Worm (Caenorhabditis elegans) whole organism, young adult: ENCODE measurements around the gene vha-1.

Experiments
- B0035.1 ChIP-seq: sonication (generic microtip); optimal IDR thresholded peaks from 2 replicates; lab custom pipeline; 2016; ENCODE audit warnings: missing genetic modification characterization, mild to moderate bottlenecking, missing compliant biosample characterization, missing genotype, missing genetic modification reagents
- B0336.3 ChIP-seq: fragments of 200-800 bp; sonication (Bioruptor generic); IDR thresholded peaks from 2 replicates; pipeline ENCODE4 v1.3.6; 2022; ENCODE audit warnings: missing genetic modification characterization, missing compliant biosample characterization
- F10E7.11 ChIP-seq: sonication (generic microtip); optimal IDR thresholded peaks from 2 replicates; lab custom pipeline; 2017; ENCODE audit warnings: mild to moderate bottlenecking, missing genetic modification characterization, moderate library complexity, missing compliant biosample characterization
- F57A8.1 ChIP-seq: fragments of 200-800 bp; sonication (Bioruptor generic); optimal IDR thresholded peaks from 2 replicates; lab custom pipeline; 2018; ENCODE audit warnings: mild to moderate bottlenecking, missing genetic modification characterization, moderate library complexity, missing compliant biosample characterization
- F57C9.4 ChIP-seq: sonication (generic microtip); optimal IDR thresholded peaks from 2 replicates; lab custom pipeline; 2017; ENCODE audit warnings: mild to moderate bottlenecking, missing genetic modification characterization, missing compliant biosample characterization
- T07F8.4 ChIP-seq: sonication (generic microtip); optimal IDR thresholded peaks from 2 replicates; lab custom pipeline; 2016; ENCODE audit warnings: mild to moderate bottlenecking, missing genetic modification characterization, moderate library complexity, missing compliant biosample characterization
- Y53G8AR.9 ChIP-seq: fragments of 200-800 bp; sonication (Bioruptor generic); conservative IDR thresholded peaks from 2 replicates; pipeline ENCODE4 v1.3.6; 2022; ENCODE audit warnings: missing genetic modification reagents, missing genetic modification characterization, missing compliant biosample characterization
- Y56A3A.18 ChIP-seq: fragments of 200-800 bp; sonication (Bioruptor generic); IDR thresholded peaks from 2 replicates; pipeline ENCODE4 v1.3.6; 2022; ENCODE audit warnings: missing genetic modification reagents, missing genetic modification characterization, missing compliant biosample characterization
- atf-7 ChIP-seq: sonication (generic microtip); optimal IDR thresholded peaks from 2 replicates; lab custom pipeline; 2017; ENCODE audit warnings: mild to moderate bottlenecking, missing genetic modification characterization, missing compliant biosample characterization
- attf-5 ChIP-seq: fragments of 200-800 bp; sonication (Bioruptor generic); optimal IDR thresholded peaks from 2 replicates; lab custom pipeline; 2018; ENCODE audit warnings: mild to moderate bottlenecking, missing genetic modification characterization, missing compliant biosample characterization
- attf-6 ChIP-seq: fragments of 200-800 bp; sonication (Bioruptor generic); IDR thresholded peaks from 2 replicates; pipeline ENCODE4 v1.3.6; 2022; ENCODE audit warnings: missing genetic modification reagents, missing genetic modification characterization, missing compliant biosample characterization
- bed-1 ChIP-seq: fragments of 200-800 bp; sonication (Bioruptor generic); IDR thresholded peaks from 2 replicates; pipeline ENCODE4 v1.3.6; 2022; ENCODE audit warnings: missing genetic modification reagents, missing genetic modification characterization, missing compliant biosample characterization
- cebp-1 ChIP-seq, 2 experiments: fragments of 200-800 bp in 1 of 2; sonication (Bioruptor generic) in 1 of 2; sonication (generic microtip) in 1 of 2; IDR thresholded peaks in 1 of 2; optimal IDR thresholded peaks in 1 of 2; 2 replicates each; pipeline versions ENCODE4 v1.3.6 to Lab custom; 2017 to 2022; ENCODE audit warnings: missing compliant biosample characterization in 2 of 2, missing genetic modification characterization in 2 of 2, mild to moderate bottlenecking in 1 of 2, missing genetic modification reagents in 1 of 2, moderate library complexity in 1 of 2
- cebp-2 ChIP-seq: fragments of 200-800 bp; sonication (Bioruptor generic); IDR thresholded peaks from 2 replicates; pipeline ENCODE4 v1.3.6; 2022; ENCODE audit warnings: missing genetic modification characterization, missing compliant biosample characterization
- ceh-58 ChIP-seq: fragments of 200-800 bp; sonication (Bioruptor generic); IDR thresholded peaks from 2 replicates; pipeline ENCODE4 v1.3.6; 2022; ENCODE audit warnings: missing genetic modification characterization, missing compliant biosample characterization
- ceh-91 ChIP-seq: fragments of 200-800 bp; sonication (Bioruptor generic); IDR thresholded peaks from 2 replicates; pipeline ENCODE4 v1.3.6; 2022; ENCODE audit warnings: missing genetic modification reagents, missing genetic modification characterization, missing compliant biosample characterization
- dpl-1 ChIP-seq: fragments of 150-350 bp; optimal IDR thresholded peaks from 2 replicates; lab custom pipeline; 2014; ENCODE audit warnings: missing biosample characterization, missing genetic modification reagents, missing genetic modification characterization
- egl-18 ChIP-seq: fragments of 200-800 bp; sonication (Bioruptor generic); IDR thresholded peaks from 2 replicates; pipeline ENCODE4 v1.3.6; 2022; ENCODE audit warnings: missing genetic modification reagents, missing genetic modification characterization, missing compliant biosample characterization
- ekl-4 ChIP-seq: fragments of 200-800 bp; sonication (Bioruptor generic); IDR thresholded peaks from 2 replicates; pipeline ENCODE4 v1.3.6; 2022; ENCODE audit warnings: missing genetic modification reagents, missing genetic modification characterization, missing compliant biosample characterization
- fkh-3 ChIP-seq: sonication (generic microtip); optimal IDR thresholded peaks from 2 replicates; lab custom pipeline; 2016; ENCODE audit warnings: mild to moderate bottlenecking, missing genetic modification characterization, missing compliant biosample characterization
- gei-17 ChIP-seq: fragments of 200-800 bp; sonication (Bioruptor generic); optimal IDR thresholded peaks from 2 replicates; lab custom pipeline; 2018; ENCODE audit warnings: mild to moderate bottlenecking, missing genetic modification characterization, missing compliant biosample characterization
- hmg-1.2 ChIP-seq: fragments of 200-800 bp; sonication (Bioruptor generic); IDR thresholded peaks from 2 replicates; pipeline ENCODE4 v1.3.6; 2022; ENCODE audit warnings: missing genetic modification reagents, missing genetic modification characterization, missing compliant biosample characterization
- hrde-1 ChIP-seq: sonication (generic microtip); optimal IDR thresholded peaks from 2 replicates; lab custom pipeline; 2016; ENCODE audit warnings: missing genetic modification characterization, mild to moderate bottlenecking, missing compliant biosample characterization, moderate library complexity, missing genotype, missing genetic modification reagents, borderline replicate concordance
- hsf-1 ChIP-seq: fragments of 200-800 bp; sonication (Bioruptor generic); IDR thresholded peaks from 2 replicates; pipeline ENCODE4 v1.3.6; 2022; ENCODE audit warnings: missing genetic modification reagents, missing genetic modification characterization, missing compliant biosample characterization
- let-607 ChIP-seq, 2 experiments: fragments of 200-800 bp in 1 of 2; sonication (Bioruptor generic) in 1 of 2; sonication (generic microtip) in 1 of 2; optimal IDR thresholded peaks; 2 replicates each; lab custom pipeline; 2016 to 2018; ENCODE audit warnings: mild to moderate bottlenecking in 2 of 2, missing compliant biosample characterization in 2 of 2, missing genetic modification characterization in 2 of 2, moderate library complexity in 2 of 2, missing genotype in 1 of 2
- lin-35 ChIP-seq, 3 experiments: fragments of 150-350 bp in 2 of 3; sonication (generic microtip) in 1 of 3; optimal IDR thresholded peaks; 2 replicates each; lab custom pipeline; 2014 to 2018; ENCODE audit warnings: missing biosample characterization in 3 of 3, missing genetic modification characterization in 3 of 3, missing genetic modification reagents in 3 of 3
- lin-40 ChIP-seq: sonication (generic microtip); optimal IDR thresholded peaks from 2 replicates; lab custom pipeline; 2016; ENCODE audit warnings: missing genetic modification characterization, mild to moderate bottlenecking, missing compliant biosample characterization, missing genotype, missing genetic modification reagents
- madf-3 ChIP-seq: fragments of 200-800 bp; sonication (Bioruptor generic); IDR thresholded peaks from 2 replicates; pipeline ENCODE4 v1.3.6; 2022; ENCODE audit warnings: missing genetic modification reagents, missing genetic modification characterization, missing compliant biosample characterization
- madf-6 ChIP-seq: fragments of 200-800 bp; sonication (Bioruptor generic); IDR thresholded peaks from 2 replicates; pipeline ENCODE4 v1.3.6; 2022; ENCODE audit warnings: missing genetic modification reagents, missing genetic modification characterization, missing compliant biosample characterization
- pbrm-1 ChIP-seq: fragments of 200-800 bp; sonication (Bioruptor generic); IDR thresholded peaks from 2 replicates; pipeline ENCODE4 v1.3.6; 2022; ENCODE audit warnings: missing genetic modification reagents, missing genetic modification characterization, missing compliant biosample characterization
- rec-8 ChIP-seq, 2 experiments: sonication (generic microtip); optimal IDR thresholded peaks; 2 replicates each; lab custom pipeline; 2016; ENCODE audit warnings: mild to moderate bottlenecking in 2 of 2, missing genetic modification characterization in 2 of 2, missing genetic modification reagents in 2 of 2, missing genotype in 2 of 2, missing biosample characterization in 1 of 2, missing compliant biosample characterization in 1 of 2, moderate library complexity in 1 of 2
- repo-1 ChIP-seq: sonication (generic microtip); optimal IDR thresholded peaks from 2 replicates; lab custom pipeline; 2017; ENCODE audit warnings: mild to moderate bottlenecking, missing genetic modification characterization, missing compliant biosample characterization
- snpc-4 ChIP-seq, 5 experiments: fragments of 150-350 bp in 1 of 5; sonication (generic microtip) in 4 of 5; optimal IDR thresholded peaks; 2 replicates each; lab custom pipeline; 2014 to 2018; ENCODE audit warnings: missing genetic modification characterization in 5 of 5, missing biosample characterization in 3 of 5, antibody characterized with exemption in 2 of 5, mild to moderate bottlenecking in 2 of 5, missing compliant biosample characterization in 2 of 5, missing genotype in 2 of 5, moderate library complexity in 2 of 5, missing genetic modification reagents in 1 of 5
- tbp1 ChIP-seq: fragments of 200-800 bp; sonication (Bioruptor generic); optimal IDR thresholded peaks from 2 replicates; lab custom pipeline; 2018; ENCODE audit warnings: mild to moderate bottlenecking, missing genetic modification characterization, missing compliant biosample characterization
- tbx-9 ChIP-seq: sonication (generic microtip); optimal IDR thresholded peaks from 2 replicates; lab custom pipeline; 2016; ENCODE audit warnings: borderline replicate concordance, missing genetic modification characterization, inconsistent platforms, missing compliant biosample characterization
- tlf-1 ChIP-seq: fragments of 200-800 bp; sonication (Bioruptor generic); optimal IDR thresholded peaks from 2 replicates; lab custom pipeline; 2018; ENCODE audit warnings: mild to moderate bottlenecking, missing genetic modification characterization, missing compliant biosample characterization
- xnd-1 ChIP-seq: sonication (generic microtip); optimal IDR thresholded peaks from 2 replicates; lab custom pipeline; 2016; ENCODE audit warnings: missing genotype, missing genetic modification reagents, missing genetic modification characterization, missing compliant biosample characterization
- ztf-28 ChIP-seq: fragments of 200-800 bp; sonication (Bioruptor generic); IDR thresholded peaks from 2 replicates; pipeline ENCODE4 v1.3.6; 2022; ENCODE audit warnings: missing genetic modification reagents, missing genetic modification characterization, missing compliant biosample characterization
- ztf-3 ChIP-seq: fragments of 200-800 bp; sonication (Bioruptor generic); optimal IDR thresholded peaks from 2 replicates; lab custom pipeline; 2018; ENCODE audit warnings: mild to moderate bottlenecking, missing genetic modification characterization, missing compliant biosample characterization

vha-1 gene

ce11 chrIII:9782011-9782436 is 970 bp downstream of the vha-1 start, which contains the start of gene vha-2 (continued):
- TF ChIP-seq egl-18 (GFP tag; lab: Robert Waterston, UW): no peak
- no peak for TF ChIP-seq cebp-1 (GFP tag; IDR thresholded peaks at IDR 0.05; lab: Robert Waterston, UW)
- TF ChIP-seq cebp-1 (tag; optimal IDR thresholded peaks at IDR 0.05; lab: Kevin White, UChicago): peak; percentile 42
- TF ChIP-seq fkh-3 (tag; lab: Kevin White, UChicago): no peak
- no peak for TF ChIP-seq attf-6 (GFP tag; lab: Robert Waterston, UW)
- peak; percentile 31 for TF ChIP-seq tbp1 (GFP tag; lab: Kevin White, UChicago)

ce11 chrIII:9782483-9783081 is 1.5 kb downstream of the vha-1 start, which contains the start of gene R10E11.6:
Gene R10E11.6 (plus strand): TSS chrIII:9783006.
- TF ChIP-seq gei-17 (GFP tag; lab: Kevin White, UChicago) (no peak), rec-8 (tag; optimal IDR thresholded peaks at IDR 0.05; lab: Kevin White, UChicago) (peak in 1 of 2 experiments; percentile 19)

- TF ChIP-seq F57C9.4 (tag; lab: Kevin White, UChicago) (peak; percentile 80), bed-1 (0 out of 2 replicates have a peak, but pooled peaks have one; percentile 14), snpc-4 (GFP tag; optimal IDR thresholded peaks at IDR 0.05; lab: Kevin White, UChicago) (no peak), snpc-4 (tag; optimal IDR thresholded peaks at IDR 0.05; lab: Kevin White, UChicago) (peak in 1 of 4 experiments; percentile 2), madf-6 (GFP tag; lab: Robert Waterston, UW) (peak; percentile 42), ztf-28 (no peak), fkh-3 (tag; lab: Kevin White, UChicago) (no peak), ceh-91 (no peak), xnd-1 (tag; lab: Kevin White, UChicago) (no peak), atf-7 (tag; lab: Kevin White, UChicago) (peak; percentile 61), lin-40 (tag; lab: Kevin White, UChicago) (peak; percentile 38), Y53G8AR.9 (GFP tag; lab: Robert Waterston, UW) (0 out of 2 replicates have a peak, but pooled peaks have one; percentile 54), ceh-58 (0 out of 2 replicates have a peak, but pooled peaks have one; percentile 60), cebp-1 (GFP tag; IDR thresholded peaks at IDR 0.05; lab: Robert Waterston, UW) (no peak), cebp-1 (tag; optimal IDR thresholded peaks at IDR 0.05; lab: Kevin White, UChicago) (peak; percentile 29), pbrm-1 (GFP tag; lab: Robert Waterston, UW) (0 out of 2 replicates have a peak, but pooled peaks have one; percentile 15), ztf-3 (peak; percentile 57), Y56A3A.18 (peak; percentile 54; the same call in 1 of the 2 replicates), cebp-2 (GFP tag; lab: Robert Waterston, UW) (0 out of 2 replicates have a peak, but pooled peaks have one; percentile 36), hmg-1.2 (GFP tag; lab: Robert Waterston, UW) (peak; percentile 22; the same call in 1 of the 2 replicates), let-607 (tag; optimal IDR thresholded peaks at IDR 0.05; lab: Kevin White, UChicago) (peak; percentile 21 to 35), hsf-1 (GFP tag; lab: Robert Waterston, UW) (0 out of 2 replicates have a peak, but pooled peaks have one; percentile 54), ekl-4 (peak; percentile 17; the same call in 1 of the 2 replicates), repo-1 (tag; lab: Kevin White, UChicago) (peak; percentile 81), B0336.3 (GFP tag; lab: Robert Waterston, UW) (peak; percentile 50; the same call in 1 of the 2 replicates), hrde-1 (tag; lab: Kevin White, UChicago) (peak; percentile 6), tbx-9 (no peak), tbp1 (GFP tag; lab: Kevin White, UChicago) (peak; percentile 4), T07F8.4 (tag; lab: Kevin White, UChicago) (no peak), gei-17 (GFP tag; lab: Kevin White, UChicago) (peak; percentile 3), F10E7.11 (tag; lab: Kevin White, UChicago) (peak; percentile 62), madf-3 (GFP tag; lab: Robert Waterston, UW) (peak; percentile 85), lin-35 (GFP tag; optimal IDR thresholded peaks at IDR 0.05; lab: Kevin White, UChicago) (peak in 1 of 3 experiments; percentile 57), tlf-1 (GFP tag; lab: Kevin White, UChicago) (peak; percentile 42), F57A8.1 (GFP tag; lab: Kevin White, UChicago) (no peak), dpl-1 (GFP tag; lab: Kevin White, UChicago) (no peak), B0035.1 (tag; lab: Kevin White, UChicago) (peak; percentile 7), attf-5 (peak; percentile 21)
Measured at ce11 chrIII:9783133-9783590, 2.1 kb downstream of the vha-1 start.
